Fruit fly (Drosophila melanogaster): ENCODE data around the gene Phae2.

DNA sequence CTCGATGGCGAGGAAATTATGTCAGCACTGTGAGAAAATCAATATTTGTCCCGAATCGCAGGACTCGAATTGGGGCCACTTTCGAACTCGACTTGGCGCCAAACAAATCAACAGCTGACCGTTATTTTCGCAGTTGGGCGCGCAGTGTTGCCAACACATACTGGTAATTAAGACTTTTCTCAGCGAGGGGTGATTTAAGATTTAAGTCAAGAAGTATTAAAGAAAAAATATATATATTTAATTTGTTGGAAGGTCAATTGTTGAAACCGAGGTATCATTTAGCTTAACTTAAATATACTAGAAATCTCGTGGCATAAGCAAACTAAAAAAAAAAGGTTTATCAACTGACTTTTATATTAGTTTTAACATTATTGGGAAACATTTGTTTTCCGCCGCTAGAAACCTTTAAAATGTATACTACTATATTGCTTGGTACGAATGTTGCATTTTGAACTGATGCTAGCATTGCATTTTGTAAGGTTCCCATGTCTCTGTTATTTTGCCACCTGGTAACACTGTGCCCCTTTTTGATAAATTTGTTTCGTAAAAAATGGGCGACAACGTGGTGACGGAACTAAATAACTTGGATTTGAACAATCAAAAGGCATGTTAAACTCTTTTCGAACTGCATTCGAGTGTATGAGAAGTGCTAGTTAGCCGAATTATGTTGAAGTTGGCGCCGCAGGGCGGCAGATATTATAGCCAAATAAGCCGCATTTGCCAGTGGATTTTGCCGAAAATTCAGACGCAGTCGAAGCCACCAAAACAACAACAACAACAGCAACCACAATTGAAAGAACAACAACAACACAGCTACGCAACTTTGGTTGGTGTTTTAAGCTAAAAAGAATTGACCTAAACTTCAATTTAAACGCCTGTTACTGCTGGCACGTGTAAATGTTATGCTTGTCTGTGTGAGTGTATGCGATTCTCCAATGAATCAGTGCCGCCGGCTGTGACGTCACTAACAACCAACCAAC lies 7.4 kb upstream of the Phae2 start, which contains the start of the genes Patsas and ThrRS:
- TF ChIP-seq CG17806 (tag; optimal IDR thresholded peaks at IDR 0.05) (peak; percentile 81), CG15710 (tag; optimal IDR thresholded peaks at IDR 0.05) (peak; percentile 80), EcR (GFP tag; optimal IDR thresholded peaks at IDR 0.05) (no peak), CG9948 (tag; optimal IDR thresholded peaks at IDR 0.05) (peak; percentile 80)
